Fruit fly (Drosophila melanogaster): Measurements from ENCODE around the gene CG32085.

DNA sequence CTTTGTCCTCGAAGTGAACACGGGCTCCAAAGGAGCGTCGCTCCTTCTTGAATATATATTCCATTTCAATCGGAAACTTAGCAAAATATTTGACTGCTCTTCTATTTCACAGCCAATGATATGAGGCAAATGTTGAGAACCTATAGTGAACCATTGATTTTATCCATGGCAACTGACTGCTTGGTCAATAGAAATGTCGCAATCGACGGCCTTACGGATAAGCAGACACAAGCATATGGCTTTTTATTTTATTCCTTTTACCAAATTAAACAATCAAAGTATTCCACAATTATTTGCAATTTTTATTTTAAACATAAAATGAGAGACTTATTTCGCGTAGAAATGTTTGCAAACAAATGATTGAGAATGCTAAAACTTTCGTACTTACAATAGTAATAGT lies 19.0 kb upstream of the CG32085 start, which contains the start of gene Dnai2:
- no peak for TF ChIP-seq Sox15 (GFP tag; optimal IDR thresholded peaks at IDR 0.05)
- no peak for TF ChIP-seq achi (GFP tag; optimal IDR thresholded peaks at IDR 0.05)
- no peak for TF ChIP-seq Sox102F (GFP tag; optimal IDR thresholded peaks at IDR 0.05)
- no peak for TF ChIP-seq CG32006 (GFP tag; optimal IDR thresholded peaks at IDR 0.05)
- no peak for TF ChIP-seq Gug (GFP tag; IDR thresholded peaks at IDR 0.05)
- no peak for TF ChIP-seq CG10669 (GFP tag; optimal IDR thresholded peaks at IDR 0.05)
- no peak for TF ChIP-seq CG6854 (GFP tag; optimal IDR thresholded peaks at IDR 0.05)
- no peak for TF ChIP-seq CG3032 (tag; optimal IDR thresholded peaks at IDR 0.05)

All from whole organism, prepupa.